Worm (Caenorhabditis elegans) whole organism, L4 larva: ENCODE measurements around the gene C09H10.9.

Experiments
- F49E8.2 ChIP-seq: sonication (generic microtip); optimal IDR thresholded peaks from 2 replicates; lab custom pipeline; 2016; ENCODE audit warnings: missing compliant biosample characterization, mild to moderate bottlenecking, missing genetic modification characterization, borderline replicate concordance
- T20F7.1 ChIP-seq: fragments of 200-800 bp; sonication (Bioruptor generic); optimal IDR thresholded peaks from 2 replicates; lab custom pipeline; 2018; ENCODE audit warnings: mild to moderate bottlenecking, missing genetic modification characterization, missing compliant biosample characterization
- Y105C5A.15 ChIP-seq: fragments of 200-800 bp; sonication (Bioruptor generic); IDR thresholded peaks from 2 replicates; pipeline ENCODE4 v1.3.6; 2022; ENCODE audit warnings: missing genetic modification characterization, missing compliant biosample characterization
- aha-1 ChIP-seq: fragments of 150-350 bp; peaks from one replicate; lab custom pipeline; 2014; ENCODE audit warnings: missing biosample characterization, missing genetic modification characterization
- ama-1 ChIP-seq: fragments of 150-350 bp; optimal IDR thresholded peaks from 2 replicates; lab custom pipeline; 2014; ENCODE audit warnings: inconsistent platforms, mixed read lengths
- ceh-28 ChIP-seq: fragments of 150-350 bp; optimal IDR thresholded peaks from 2 replicates; lab custom pipeline; 2014; ENCODE audit warnings: missing biosample characterization, missing genetic modification reagents, missing genetic modification characterization
- ceh-32 ChIP-seq: sonication (generic microtip); optimal IDR thresholded peaks from 2 replicates; lab custom pipeline; 2016; ENCODE audit warnings: mild to moderate bottlenecking, missing genetic modification characterization, missing compliant biosample characterization; ENCODE audit not compliant: poor library complexity
- ceh-44 ChIP-seq: fragments of 200-800 bp; sonication (Bioruptor generic); IDR thresholded peaks from 2 replicates; pipeline ENCODE4 v1.3.6; 2022; ENCODE audit warnings: missing genetic modification reagents, missing genetic modification characterization, missing compliant biosample characterization
- ctbp-1 ChIP-seq: fragments of 200-800 bp; sonication (Bioruptor generic); IDR thresholded peaks from 2 replicates; pipeline ENCODE4 v1.3.6; 2022; ENCODE audit warnings: missing genetic modification reagents, missing genetic modification characterization, missing compliant biosample characterization
- daf-16 ChIP-seq, 3 experiments: sonication (generic microtip); optimal IDR thresholded peaks; 2 replicates each; lab custom pipeline; 2016 to 2017; ENCODE audit warnings: missing genetic modification characterization in 3 of 3, missing genetic modification reagents in 3 of 3, mild to moderate bottlenecking in 2 of 3, missing compliant biosample characterization in 2 of 3, missing biosample characterization in 1 of 3, moderate library complexity in 1 of 3
- daf-19 ChIP-seq: fragments of 200-800 bp; sonication (Bioruptor generic); conservative IDR thresholded peaks from 2 replicates; pipeline ENCODE4 v1.3.6; 2022; ENCODE audit warnings: missing genetic modification characterization, missing compliant biosample characterization
- dmd-6 ChIP-seq: fragments of 200-800 bp; sonication (Bioruptor generic); IDR thresholded peaks from 2 replicates; pipeline ENCODE4 v1.3.6; 2022; ENCODE audit warnings: missing genetic modification reagents, missing genetic modification characterization, missing compliant biosample characterization
- dmd-9 ChIP-seq: fragments of 200-800 bp; sonication (Bioruptor generic); IDR thresholded peaks from 2 replicates; pipeline ENCODE4 v1.3.6; 2022; ENCODE audit warnings: missing genetic modification reagents, missing genetic modification characterization, missing compliant biosample characterization
- dpl-1 ChIP-seq: fragments of 150-350 bp; optimal IDR thresholded peaks from 2 replicates; lab custom pipeline; 2014; ENCODE audit warnings: missing biosample characterization, missing genetic modification reagents, missing genetic modification characterization
- dve-1 ChIP-seq: sonication (generic microtip); optimal IDR thresholded peaks from 2 replicates; lab custom pipeline; 2017; ENCODE audit warnings: antibody characterized with exemption, mild to moderate bottlenecking, missing genetic modification characterization, missing compliant biosample characterization; ENCODE audit not compliant: insufficient read depth
- fos-1 ChIP-seq: fragments of 150-350 bp; optimal IDR thresholded peaks from 2 replicates; lab custom pipeline; 2014; ENCODE audit warnings: missing biosample characterization, missing genetic modification characterization
- hif-1 ChIP-seq, 2 experiments: sonication (generic microtip); optimal IDR thresholded peaks; 2 replicates each; lab custom pipeline; 2016 to 2017; ENCODE audit warnings: missing compliant biosample characterization in 2 of 2, missing genetic modification characterization in 2 of 2, missing genetic modification reagents in 2 of 2, missing genotype in 2 of 2, mild to moderate bottlenecking in 1 of 2
- hlh-11 ChIP-seq: fragments of 200-800 bp; sonication (Bioruptor generic); optimal IDR thresholded peaks from 2 replicates; lab custom pipeline; 2018; ENCODE audit warnings: mild to moderate bottlenecking, missing genetic modification characterization, missing compliant biosample characterization
- hlh-30 ChIP-seq: sonication (generic microtip); optimal IDR thresholded peaks from 2 replicates; lab custom pipeline; 2017; ENCODE audit warnings: antibody characterized with exemption, mild to moderate bottlenecking, missing genetic modification characterization, missing compliant biosample characterization; ENCODE audit not compliant: insufficient read depth
- lin-1 ChIP-seq: fragments of 200-800 bp; sonication (Bioruptor generic); IDR thresholded peaks from 2 replicates; pipeline ENCODE4 v1.3.6; 2022; ENCODE audit warnings: missing genetic modification reagents, missing genetic modification characterization, missing compliant biosample characterization
- lin-38 ChIP-seq: fragments of 200-800 bp; sonication (Bioruptor generic); IDR thresholded peaks from 2 replicates; pipeline ENCODE4 v1.3.6; 2022; ENCODE audit warnings: missing genetic modification reagents, missing genetic modification characterization, missing compliant biosample characterization
- lin-39 ChIP-seq: fragments of 150-350 bp; optimal IDR thresholded peaks from 2 replicates; lab custom pipeline; 2014; ENCODE audit warnings: missing biosample characterization, missing genetic modification reagents, missing genetic modification characterization
- madf-5 ChIP-seq, 2 experiments: fragments of 200-800 bp; sonication (Bioruptor generic); IDR thresholded peaks; 2 replicates each; pipeline ENCODE4 v1.3.6; 2022; ENCODE audit warnings: missing compliant biosample characterization in 2 of 2, missing genetic modification characterization in 2 of 2
- mep-1 ChIP-seq: fragments of 150-350 bp; sonication (generic microtip); optimal IDR thresholded peaks from 3 replicates; lab custom pipeline; 2014; ENCODE audit warnings: missing biosample characterization, missing genetic modification characterization
- mes-2 ChIP-seq: sonication (generic microtip); optimal IDR thresholded peaks from 2 replicates; lab custom pipeline; 2016; ENCODE audit warnings: missing genotype, mild to moderate bottlenecking, missing genetic modification characterization, missing compliant biosample characterization; ENCODE audit not compliant: poor library complexity, severe bottlenecking
- nhr-237 ChIP-seq: sonication (generic microtip); optimal IDR thresholded peaks from 2 replicates; lab custom pipeline; 2017; ENCODE audit warnings: missing biosample characterization, missing genetic modification characterization
- nhr-28 ChIP-seq: fragments of 150-350 bp; optimal IDR thresholded peaks from 2 replicates; lab custom pipeline; 2014; ENCODE audit warnings: missing biosample characterization, missing genetic modification characterization
- nhr-42 ChIP-seq: fragments of 200-800 bp; sonication (Bioruptor generic); IDR thresholded peaks from 2 replicates; pipeline ENCODE4 v1.3.6; 2022; ENCODE audit warnings: missing genetic modification characterization, missing compliant biosample characterization
- nhr-48 ChIP-seq: sonication (generic microtip); optimal IDR thresholded peaks from 2 replicates; lab custom pipeline; 2016; ENCODE audit warnings: mild to moderate bottlenecking, missing genetic modification characterization, missing compliant biosample characterization
- nhr-76 ChIP-seq: fragments of 150-350 bp; optimal IDR thresholded peaks from 2 replicates; lab custom pipeline; 2014; ENCODE audit warnings: missing biosample characterization, missing genetic modification characterization
- pha-4 ChIP-seq, 2 experiments: fragments of 150-350 bp in 1 of 2; fragments of 200-800 bp in 1 of 2; sonication (Bioruptor generic) in 1 of 2; IDR thresholded peaks in 1 of 2; optimal IDR thresholded peaks in 1 of 2; 2 replicates each; pipeline versions ENCODE4 v1.3.6 to Lab custom; 2014 to 2022; ENCODE audit warnings: missing genetic modification characterization in 2 of 2, missing genetic modification reagents in 2 of 2, missing biosample characterization in 1 of 2, missing compliant biosample characterization in 1 of 2
- php-3 ChIP-seq: fragments of 200-800 bp; sonication (Bioruptor generic); IDR thresholded peaks from 2 replicates; pipeline ENCODE4 v1.3.6; 2022; ENCODE audit warnings: missing genetic modification reagents, missing genetic modification characterization, missing compliant biosample characterization
- rbr-2 ChIP-seq: sonication (generic microtip); optimal IDR thresholded peaks from 2 replicates; lab custom pipeline; 2016; ENCODE audit warnings: missing genotype, missing genetic modification characterization, missing compliant biosample characterization
- sdz-12 ChIP-seq: fragments of 200-800 bp; sonication (Bioruptor generic); optimal IDR thresholded peaks from 2 replicates; lab custom pipeline; 2018; ENCODE audit warnings: mild to moderate bottlenecking, missing genetic modification characterization, missing compliant biosample characterization
- set-16 ChIP-seq: fragments of 200-800 bp; sonication (Bioruptor generic); IDR thresholded peaks from 2 replicates; pipeline ENCODE4 v1.3.6; 2022; ENCODE audit warnings: missing genetic modification reagents, missing genetic modification characterization, missing compliant biosample characterization
- skn-1 ChIP-seq: fragments of 150-350 bp; optimal IDR thresholded peaks from 2 replicates; lab custom pipeline; 2014; ENCODE audit warnings: missing biosample characterization, missing genetic modification characterization
- snpc-4 ChIP-seq: fragments of 150-350 bp; optimal IDR thresholded peaks from 2 replicates; lab custom pipeline; 2014; ENCODE audit warnings: missing biosample characterization, missing genetic modification characterization
- spr-3 ChIP-seq: fragments of 200-800 bp; sonication (Bioruptor generic); optimal IDR thresholded peaks from 2 replicates; lab custom pipeline; 2018; ENCODE audit warnings: mild to moderate bottlenecking, missing genetic modification characterization, missing compliant biosample characterization
- tra-1 ChIP-seq: fragments of 200-800 bp; sonication (Bioruptor generic); IDR thresholded peaks from 2 replicates; pipeline ENCODE4 v1.3.6; 2022; ENCODE audit warnings: missing genetic modification reagents, missing genetic modification characterization, missing compliant biosample characterization
- unc-39 ChIP-seq: sonication (generic microtip); optimal IDR thresholded peaks from 2 replicates; lab custom pipeline; 2017; ENCODE audit warnings: missing biosample characterization, missing genetic modification characterization

Gene C09H10.9

DNA sequence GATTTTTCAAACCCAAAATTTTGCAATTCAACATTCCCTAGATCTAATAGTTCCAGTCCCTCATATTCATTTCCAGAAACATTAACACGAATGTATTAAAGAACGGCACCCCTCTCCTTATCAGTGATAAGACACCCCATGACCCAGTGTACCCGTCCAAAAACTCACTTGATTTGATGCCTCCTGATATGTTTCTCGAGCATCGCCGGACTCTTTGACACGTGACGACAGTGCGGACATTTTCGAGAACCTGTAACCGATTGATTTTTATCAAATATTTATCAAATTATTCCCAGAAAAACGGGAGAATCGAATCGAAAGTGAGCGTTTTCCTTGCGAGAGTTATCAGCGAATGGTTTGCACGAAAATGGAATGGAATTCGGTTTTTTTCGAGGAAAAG lies 46.7 kb downstream of the C09H10.9 start (continued):
- TF ChIP-seq nhr-28 (tag; lab: Kevin White, UChicago) (peak; percentile 66), F49E8.2 (tag; lab: Kevin White, UChicago) (no peak), dmd-9 (no peak), daf-19 (no peak), nhr-48 (peak; percentile 79), unc-39 (no peak), hif-1 (tag; optimal IDR thresholded peaks at IDR 0.05; lab: Kevin White, UChicago) (no peak), nhr-237 (tag; lab: Kevin White, UChicago) (no peak), dpl-1 (no peak), dve-1 (tag; lab: Kevin White, UChicago) (peak; percentile 93), ceh-28 (tag; lab: Kevin White, UChicago) (no peak), lin-39 (tag; lab: Kevin White, UChicago) (no peak), T20F7.1 (GFP tag; lab: Kevin White, UChicago) (peak; percentile 21), Y105C5A.15 (GFP tag; lab: Robert Waterston, UW) (no peak), hlh-11 (peak; percentile 87), lin-1 (no peak; the same call in 1 of the 2 replicates), rbr-2 (tag; lab: Kevin White, UChicago) (no peak), daf-16 (GFP tag; optimal IDR thresholded peaks at IDR 0.05; lab: Kevin White, UChicago) (peak in 1 of 2 experiments; percentile 22), daf-16 (tag; optimal IDR thresholded peaks at IDR 0.05; lab: Kevin White, UChicago) (peak; percentile 93), fos-1 (no peak), mep-1 (tag; lab: Kevin White, UChicago) (peak; percentile 37), snpc-4 (no peak), lin-38 (GFP tag; lab: Robert Waterston, UW) (0 out of 2 replicates have a peak, but pooled peaks have one; percentile 25), hlh-30 (tag; lab: Kevin White, UChicago) (peak; percentile 81), ctbp-1 (GFP tag; lab: Robert Waterston, UW) (no peak), php-3 (peak; percentile 49; the same call in 1 of the 2 replicates), nhr-76 (no peak), aha-1 (tag; lab: Kevin White, UChicago) (peak; percentile 81)
- TF ChIP-seq, all 104 proteins: peak for 22

DNA sequence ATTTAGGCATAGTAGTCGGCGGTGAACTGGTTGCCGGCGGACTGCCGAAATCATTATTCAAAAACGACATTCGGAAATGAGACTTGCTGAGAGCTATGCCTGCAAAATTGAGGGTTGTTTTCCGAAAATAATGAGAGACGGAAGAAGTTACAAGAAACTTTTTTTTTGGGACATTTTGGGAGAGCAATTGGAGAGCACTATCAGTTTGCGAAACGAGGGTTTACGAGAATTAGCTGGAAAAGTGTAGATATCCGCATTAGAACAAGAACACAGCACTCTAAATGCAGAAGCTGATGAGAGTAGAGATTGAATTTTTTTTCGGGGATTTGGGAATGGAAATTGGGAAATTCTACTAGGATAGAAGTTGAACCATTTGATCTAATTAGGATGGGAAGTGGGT lies 48.2 kb downstream of the C09H10.9 start, which contains the start of gene pqm-1:
Gene pqm-1 (minus strand): TSS at position 101 of the 400 bp plus-strand sequence.
- no peak for TF ChIP-seq sdz-12
- no peak for TF ChIP-seq madf-5 (GFP tag; IDR thresholded peaks at IDR 0.05; lab: Robert Waterston, UW)
- no peak for TF ChIP-seq snpc-4
- no peak for TF ChIP-seq ceh-32 (tag; lab: Kevin White, UChicago)
- TF ChIP-seq aha-1 (tag; lab: Kevin White, UChicago): peak; percentile 21
- TF ChIP-seq tra-1 (GFP tag; lab: Robert Waterston, UW): no peak

DNA sequence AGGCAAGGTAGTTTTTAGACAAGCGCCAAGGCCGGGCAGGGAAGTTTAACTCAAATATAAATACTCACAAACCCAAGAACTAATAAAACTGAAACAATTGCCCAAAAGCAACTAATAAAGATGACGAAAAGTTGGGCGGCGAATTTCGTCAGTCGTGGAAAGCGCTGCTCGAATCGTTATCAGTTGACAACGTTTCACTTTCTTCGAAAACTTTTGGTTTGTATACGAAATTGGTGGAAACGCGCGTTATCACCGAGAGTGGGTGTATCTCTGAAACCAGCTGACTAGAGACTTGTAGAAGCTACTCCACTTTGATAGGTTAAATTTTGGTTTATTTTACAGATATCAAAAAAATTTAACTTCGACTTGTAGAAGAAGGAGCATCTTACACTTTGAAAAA lies 48.8 kb downstream of the C09H10.9 start:
- TF ChIP-seq nhr-42 (GFP tag; lab: Robert Waterston, UW) (no peak), dve-1 (tag; lab: Kevin White, UChicago) (peak; percentile 67), lin-38 (GFP tag; lab: Robert Waterston, UW) (peak; percentile 12; the same call in 1 of the 2 replicates), php-3 (0 out of 2 replicates have a peak, but pooled peaks have one; percentile 38), nhr-76 (no peak), hlh-11 (peak; percentile 76), daf-16 (GFP tag; optimal IDR thresholded peaks at IDR 0.05; lab: Kevin White, UChicago) (no peak), daf-16 (tag; optimal IDR thresholded peaks at IDR 0.05; lab: Kevin White, UChicago) (peak; percentile 78), nhr-28 (tag; lab: Kevin White, UChicago) (peak; percentile 41), aha-1 (tag; lab: Kevin White, UChicago) (peak; percentile 63), dmd-6 (GFP tag; lab: Robert Waterston, UW) (peak; percentile 74), mes-2 (tag; lab: Kevin White, UChicago) (peak; percentile 13), skn-1 (tag; lab: Kevin White, UChicago) (no peak), set-16 (GFP tag; lab: Robert Waterston, UW) (no peak), pha-4 (GFP tag; IDR thresholded peaks at IDR 0.05; lab: Robert Waterston, UW) (no peak), pha-4 (tag; optimal IDR thresholded peaks at IDR 0.05; lab: Kevin White, UChicago) (no peak), nhr-48 (peak; percentile 13), ceh-44 (no peak), ama-1 (lab: Kevin White, UChicago) (peak; percentile 9), tra-1 (GFP tag; lab: Robert Waterston, UW) (0 out of 2 replicates have a peak, but pooled peaks have one; percentile 37), spr-3 (GFP tag; lab: Kevin White, UChicago) (no peak)
